Worm (Caenorhabditis elegans) whole organism, young adult: ENCODE data around the gene tag-89.

Source experiments
- D2030.7 ChIP-seq: fragments of 200-800 bp; sonication (Bioruptor generic); IDR thresholded peaks from 2 replicates; pipeline ENCODE4 v1.3.6; 2022; ENCODE audit warnings: missing genetic modification reagents, missing genetic modification characterization, missing compliant biosample characterization
- cebp-1 ChIP-seq, 2 experiments: fragments of 200-800 bp in 1 of 2; sonication (Bioruptor generic) in 1 of 2; sonication (generic microtip) in 1 of 2; IDR thresholded peaks in 1 of 2; optimal IDR thresholded peaks in 1 of 2; 2 replicates each; pipeline versions ENCODE4 v1.3.6 to Lab custom; 2017 to 2022; ENCODE audit warnings: missing compliant biosample characterization in 2 of 2, missing genetic modification characterization in 2 of 2, mild to moderate bottlenecking in 1 of 2, missing genetic modification reagents in 1 of 2, moderate library complexity in 1 of 2
- dpl-1 ChIP-seq: fragments of 150-350 bp; optimal IDR thresholded peaks from 2 replicates; lab custom pipeline; 2014; ENCODE audit warnings: missing biosample characterization, missing genetic modification reagents, missing genetic modification characterization
- lin-54 ChIP-seq: fragments of 200-800 bp; sonication (Bioruptor generic); optimal IDR thresholded peaks from 2 replicates; lab custom pipeline; 2018; ENCODE audit warnings: mild to moderate bottlenecking, missing genetic modification characterization, missing compliant biosample characterization
- nhr-80 ChIP-seq: sonication (generic microtip); optimal IDR thresholded peaks from 2 replicates; lab custom pipeline; 2016; ENCODE audit warnings: missing genetic modification characterization, missing compliant biosample characterization
- ztf-26 ChIP-seq: sonication (generic microtip); optimal IDR thresholded peaks from 2 replicates; lab custom pipeline; 2017; ENCODE audit warnings: missing genetic modification characterization, missing compliant biosample characterization

DNA sequence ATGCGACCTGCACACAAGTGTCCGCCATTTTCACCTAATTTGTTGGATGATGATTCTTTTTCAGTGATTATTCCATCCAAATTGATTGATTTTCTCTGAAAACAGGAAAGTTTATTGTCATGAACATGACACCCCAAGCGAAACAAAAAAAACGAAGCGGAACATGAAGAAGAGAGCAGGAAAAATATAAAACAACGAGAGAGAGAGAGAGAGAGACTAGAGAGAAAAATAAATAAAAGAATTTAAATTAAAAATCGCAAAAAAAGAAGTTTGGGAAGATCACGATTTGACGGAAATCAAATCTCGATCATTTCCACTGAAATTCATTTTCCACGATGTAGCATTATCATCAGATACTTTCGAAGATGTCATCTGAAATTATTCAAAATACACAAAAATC, 34.6 kb upstream of the tag-89 start, which contains the start of gene klp-12:
- TF ChIP-seq cebp-1 (GFP tag; IDR thresholded peaks at IDR 0.05; lab: Robert Waterston, UW) (no peak), cebp-1 (tag; optimal IDR thresholded peaks at IDR 0.05; lab: Kevin White, UChicago) (no peak), dpl-1 (GFP tag; lab: Kevin White, UChicago) (no peak), D2030.7 (no peak), ztf-26 (tag; lab: Kevin White, UChicago) (no peak), nhr-80 (tag; lab: Kevin White, UChicago) (no peak), lin-54 (GFP tag; lab: Kevin White, UChicago) (no peak)
